Worm (Caenorhabditis elegans) whole organism, L4/young adult: ENCODE results near the gene C18B12.4.

Experiments used
- W03F9.2 ChIP-seq: fragments of 150-350 bp; optimal IDR thresholded peaks from 2 replicates; lab custom pipeline; 2014; ENCODE audit warnings: missing biosample characterization, missing genetic modification characterization
- dao-5 ChIP-seq: sonication (generic microtip); optimal IDR thresholded peaks from 2 replicates; lab custom pipeline; 2016; ENCODE audit warnings: missing genotype, missing genetic modification characterization, moderate library complexity, missing compliant biosample characterization
- him-1 ChIP-seq: sonication (generic microtip); optimal IDR thresholded peaks from 2 replicates; lab custom pipeline; 2016; ENCODE audit warnings: missing genotype, missing genetic modification reagents, missing genetic modification characterization, missing compliant biosample characterization

ce11 chrX:14993744-14994143 is 46.7 kb downstream of the C18B12.4 start:
- TF ChIP-seq dao-5 (no peak), him-1 (tag; lab: Kevin White, UChicago) (no peak), W03F9.2 (tag; lab: Kevin White, UChicago) (no peak)
